Worm (Caenorhabditis elegans) whole organism, mixed stage, embryonic: ENCODE data around the gene Y39B6A.25.

Experiments used
- M03D4.4 ChIP-seq: sonication (generic microtip); optimal IDR thresholded peaks from 2 replicates; lab custom pipeline; 2017; ENCODE audit warnings: mild to moderate bottlenecking, missing genetic modification characterization, missing compliant biosample characterization
- blmp-1 ChIP-seq: fragments of 150-350 bp; optimal IDR thresholded peaks from 2 replicates; lab custom pipeline; 2014; ENCODE audit warnings: missing biosample characterization, missing genetic modification characterization
- ceh-39 ChIP-seq: fragments of 150-350 bp; optimal IDR thresholded peaks from 2 replicates; lab custom pipeline; 2014; ENCODE audit warnings: missing biosample characterization, missing genetic modification characterization
- ceh-43 ChIP-seq: fragments of 200-800 bp; sonication (Bioruptor generic); optimal IDR thresholded peaks from 2 replicates; lab custom pipeline; 2018; ENCODE audit warnings: mild to moderate bottlenecking, missing genetic modification characterization, moderate library complexity, missing compliant biosample characterization
- ceh-83 ChIP-seq: fragments of 200-800 bp; sonication (Bioruptor generic); optimal IDR thresholded peaks from 2 replicates; lab custom pipeline; 2018; ENCODE audit warnings: mild to moderate bottlenecking, missing genetic modification characterization, missing compliant biosample characterization
- ces-1 ChIP-seq: fragments of 150-350 bp; optimal IDR thresholded peaks from 2 replicates; lab custom pipeline; 2014; ENCODE audit warnings: missing biosample characterization, missing genetic modification reagents, missing genetic modification characterization
- cnd-1 ChIP-seq: fragments of 200-800 bp; sonication (Bioruptor generic); optimal IDR thresholded peaks from 2 replicates; lab custom pipeline; 2018; ENCODE audit warnings: mild to moderate bottlenecking, missing genetic modification characterization, missing compliant biosample characterization
- drap-1 ChIP-seq: fragments of 200-800 bp; sonication (Bioruptor generic); optimal IDR thresholded peaks from 3 replicates; lab custom pipeline; 2018; ENCODE audit warnings: mild to moderate bottlenecking, missing genetic modification characterization, missing compliant biosample characterization
- elt-1 ChIP-seq: sonication (generic microtip); optimal IDR thresholded peaks from 2 replicates; lab custom pipeline; 2017; ENCODE audit warnings: missing genetic modification characterization, mild to moderate bottlenecking, missing compliant biosample characterization, antibody characterized with exemption, moderate library complexity, borderline replicate concordance; ENCODE audit not compliant: insufficient read depth
- elt-3 ChIP-seq: fragments of 150-350 bp; optimal IDR thresholded peaks from 2 replicates; lab custom pipeline; 2014; ENCODE audit warnings: missing biosample characterization, missing genetic modification characterization
- flh-1 ChIP-seq: fragments of 200-800 bp; sonication (Bioruptor generic); optimal IDR thresholded peaks from 2 replicates; lab custom pipeline; 2018; ENCODE audit warnings: mild to moderate bottlenecking, missing genetic modification characterization, moderate library complexity, missing compliant biosample characterization
- hlh-1 ChIP-seq: fragments of 150-350 bp; optimal IDR thresholded peaks from 2 replicates; lab custom pipeline; 2014; ENCODE audit warnings: missing biosample characterization, missing genetic modification reagents, missing genetic modification characterization
- lin-13 ChIP-seq: fragments of 150-350 bp; optimal IDR thresholded peaks from 2 replicates; lab custom pipeline; 2014; ENCODE audit warnings: missing biosample characterization, missing genetic modification characterization
- mab-5 ChIP-seq: fragments of 150-350 bp; optimal IDR thresholded peaks from 2 replicates; lab custom pipeline; 2014; ENCODE audit warnings: missing biosample characterization, missing genetic modification characterization
- mep-1 ChIP-seq: fragments of 150-350 bp; optimal IDR thresholded peaks from 2 replicates; lab custom pipeline; 2017; ENCODE audit warnings: missing biosample characterization, missing genetic modification reagents, missing genetic modification characterization, inconsistent platforms
- mls-2 ChIP-seq: sonication (generic microtip); optimal IDR thresholded peaks from 2 replicates; lab custom pipeline; 2016; ENCODE audit warnings: mild to moderate bottlenecking, missing genetic modification characterization, moderate library complexity, missing compliant biosample characterization
- nhr-12 ChIP-seq: fragments of 150-350 bp; optimal IDR thresholded peaks from 2 replicates; lab custom pipeline; 2014; ENCODE audit warnings: missing biosample characterization, missing genetic modification characterization
- nhr-237 ChIP-seq: fragments of 150-350 bp; optimal IDR thresholded peaks from 2 replicates; lab custom pipeline; 2014; ENCODE audit warnings: missing biosample characterization, missing genetic modification characterization
- nhr-76 ChIP-seq: sonication (generic microtip); optimal IDR thresholded peaks from 2 replicates; lab custom pipeline; 2017; ENCODE audit warnings: missing biosample characterization, missing genetic modification characterization
- pha-4 ChIP-seq: fragments of 150-350 bp; optimal IDR thresholded peaks from 2 replicates; lab custom pipeline; 2018; ENCODE audit warnings: missing biosample characterization, missing genetic modification reagents, missing genetic modification characterization
- sem-2 ChIP-seq: fragments of 200-800 bp; sonication (Bioruptor generic); optimal IDR thresholded peaks from 2 replicates; lab custom pipeline; 2018; ENCODE audit warnings: mild to moderate bottlenecking, missing genetic modification characterization, missing compliant biosample characterization
- snpc-4 ChIP-seq: fragments of 150-350 bp; optimal IDR thresholded peaks from 2 replicates; lab custom pipeline; 2014; ENCODE audit warnings: missing biosample characterization, missing genetic modification characterization
- tbx-8 ChIP-seq: fragments of 200-800 bp; sonication (Bioruptor generic); optimal IDR thresholded peaks from 2 replicates; lab custom pipeline; 2018; ENCODE audit warnings: mild to moderate bottlenecking, missing genetic modification characterization, moderate library complexity, missing compliant biosample characterization
- unc-120 ChIP-seq: sonication (generic microtip); optimal IDR thresholded peaks from 2 replicates; lab custom pipeline; 2017; ENCODE audit warnings: missing genetic modification characterization, missing compliant biosample characterization; ENCODE audit not compliant: poor library complexity, severe bottlenecking
- unc-39 ChIP-seq: fragments of 150-350 bp; optimal IDR thresholded peaks from 2 replicates; lab custom pipeline; 2014; ENCODE audit warnings: missing biosample characterization, missing genetic modification characterization
- unc-62 ChIP-seq: fragments of 150-350 bp; optimal IDR thresholded peaks from 2 replicates; lab custom pipeline; 2014; ENCODE audit warnings: missing biosample characterization, missing genetic modification reagents, missing genetic modification characterization
- zip-8 ChIP-seq: fragments of 150-350 bp; optimal IDR thresholded peaks from 2 replicates; lab custom pipeline; 2014; ENCODE audit warnings: missing biosample characterization, missing genetic modification characterization
- ztf-11 ChIP-seq: fragments of 150-350 bp; optimal IDR thresholded peaks from 2 replicates; lab custom pipeline; 2014; ENCODE audit warnings: missing biosample characterization, missing genetic modification characterization

Y39B6A.25 gene

DNA sequence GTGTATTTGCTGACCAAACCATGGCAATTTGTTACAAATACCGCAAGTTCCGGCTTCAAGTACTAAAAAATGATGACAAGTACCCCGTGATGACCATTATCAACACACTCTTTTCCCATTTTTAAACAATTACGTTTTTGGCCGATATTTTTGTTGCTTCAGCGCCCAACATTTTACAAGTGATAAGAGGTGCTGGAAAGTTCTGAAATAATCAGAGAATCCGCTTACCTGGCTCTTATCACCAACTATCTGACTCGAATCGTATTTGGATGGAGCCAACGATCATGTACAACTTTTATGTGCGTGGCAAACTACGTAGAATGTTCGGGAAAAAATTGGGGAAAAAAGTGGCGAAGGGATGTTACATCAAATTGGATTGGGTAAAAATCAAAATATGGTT is 27.0 kb downstream of the Y39B6A.25 start:
- no peak for TF ChIP-seq lin-13
- no peak for TF ChIP-seq ceh-39 (tag; lab: Kevin White, UChicago)
- TF ChIP-seq mab-5 (tag; lab: Kevin White, UChicago) = no peak
- no peak for TF ChIP-seq snpc-4 (tag; lab: Kevin White, UChicago)
- no peak for TF ChIP-seq ces-1 (GFP tag; lab: Kevin White, UChicago)
- no peak for TF ChIP-seq unc-62 (GFP tag; lab: Kevin White, UChicago)
- no peak for TF ChIP-seq sem-2
- TF ChIP-seq drap-1 (GFP tag; lab: Kevin White, UChicago) = no peak
- TF ChIP-seq, all 35 proteins: peak for 0

ce11 chrV:19057602-19058001 is 31.3 kb downstream of the Y39B6A.25 start:
- TF ChIP-seq pha-4 = no peak
- TF ChIP-seq ceh-43 (GFP tag; lab: Kevin White, UChicago) = no peak
- no peak for TF ChIP-seq drap-1 (GFP tag; lab: Kevin White, UChicago)
- TF ChIP-seq M03D4.4 = no peak
- no peak for TF ChIP-seq elt-1 (tag; lab: Kevin White, UChicago)
- no peak for TF ChIP-seq mls-2 (tag; lab: Kevin White, UChicago)
- TF ChIP-seq, all 35 proteins: peak for 0

- no peak for TF ChIP-seq mep-1 (tag; lab: Kevin White, UChicago)
- peak; percentile 40 for TF ChIP-seq ces-1 (GFP tag; lab: Kevin White, UChicago)
- TF ChIP-seq, all 35 proteins: peak for 1
Observed at ce11 chrV:19058086-19058485, 31.8 kb downstream of the Y39B6A.25 start.

DNA sequence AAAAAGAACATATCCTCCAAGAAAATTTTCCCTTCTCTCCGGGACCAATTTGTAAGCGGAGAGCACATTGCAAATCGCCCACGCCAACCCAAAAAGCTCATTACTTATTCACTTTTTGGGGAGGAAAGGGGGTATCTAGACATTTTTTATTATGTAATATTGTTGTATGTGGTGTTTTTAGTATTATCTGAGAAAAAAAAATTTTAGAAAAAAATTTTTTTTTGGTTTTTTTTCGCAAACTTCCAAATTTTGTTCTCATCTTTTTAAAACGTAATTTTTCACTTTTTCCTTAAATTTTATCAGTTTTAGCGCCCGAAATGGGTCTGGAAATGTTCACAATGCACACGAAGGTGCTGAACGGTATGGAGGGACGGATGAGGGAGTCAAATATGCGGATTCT is 33.6 kb downstream of the Y39B6A.25 start, which contains the start of gene twk-46:
TSS of gene twk-46 (plus strand) at position 301 of the 400 bp plus-strand sequence.
- TF ChIP-seq ceh-43 (GFP tag; lab: Kevin White, UChicago) (no peak), nhr-76 (tag; lab: Kevin White, UChicago) (no peak), nhr-237 (tag; lab: Kevin White, UChicago) (no peak), flh-1 (GFP tag; lab: Kevin White, UChicago) (no peak), pha-4 (no peak)
- TF ChIP-seq, all 35 proteins: peak for 0

ce11 chrV:19063326-19063725 is 37.1 kb downstream of the Y39B6A.25 start:
- TF ChIP-seq nhr-76 (tag; lab: Kevin White, UChicago) (no peak), mls-2 (tag; lab: Kevin White, UChicago) (no peak), nhr-12 (no peak), cnd-1 (tag; lab: Kevin White, UChicago) (no peak), M03D4.4 (no peak), ceh-83 (GFP tag; lab: Kevin White, UChicago) (no peak), unc-120 (tag; lab: Kevin White, UChicago) (no peak), mep-1 (tag; lab: Kevin White, UChicago) (no peak), ztf-11 (tag; lab: Kevin White, UChicago) (no peak), tbx-8 (GFP tag; lab: Kevin White, UChicago) (no peak), blmp-1 (tag; lab: Kevin White, UChicago) (no peak), mab-5 (tag; lab: Kevin White, UChicago) (no peak), elt-3 (tag; lab: Kevin White, UChicago) (no peak), hlh-1 (tag; lab: Kevin White, UChicago) (no peak), unc-39 (tag; lab: Kevin White, UChicago) (no peak), zip-8 (tag; lab: Kevin White, UChicago) (no peak), nhr-237 (tag; lab: Kevin White, UChicago) (no peak), sem-2 (no peak)

DNA sequence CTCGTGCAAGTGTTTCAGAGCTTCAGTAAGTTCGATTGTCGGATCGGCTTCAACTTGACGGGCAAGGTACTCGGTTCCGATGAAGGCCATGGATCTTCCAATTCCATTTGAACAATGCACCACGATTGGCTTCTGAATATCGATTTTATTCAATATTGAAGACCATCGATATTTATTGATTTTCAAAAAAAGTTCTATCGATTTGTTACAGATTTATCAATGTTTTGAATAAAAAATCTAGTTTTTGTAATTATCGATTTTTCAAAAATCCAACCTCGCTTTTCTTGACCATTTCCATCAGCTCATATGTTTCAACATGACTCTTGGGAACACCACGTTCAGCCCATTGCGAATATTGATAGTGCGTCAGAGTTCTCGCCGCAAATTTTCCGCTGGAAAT is 42.6 kb downstream of the Y39B6A.25 start:
- TF ChIP-seq nhr-237 (tag; lab: Kevin White, UChicago) = no peak
- no peak for TF ChIP-seq pha-4
- no peak for TF ChIP-seq unc-120 (tag; lab: Kevin White, UChicago)
- TF ChIP-seq sem-2 = no peak
- TF ChIP-seq drap-1 (GFP tag; lab: Kevin White, UChicago) = no peak
- no peak for TF ChIP-seq ceh-39 (tag; lab: Kevin White, UChicago)
- TF ChIP-seq nhr-12 = no peak
- TF ChIP-seq nhr-76 (tag; lab: Kevin White, UChicago) = no peak
- TF ChIP-seq, all 35 proteins: peak for 0
